Fruit fly (Drosophila melanogaster) whole organism, pupa: ENCODE data around the gene GluRS-m.

Source experiments
- CG4496 ChIP-seq: fragments of 200-800 bp; sonication (Bioruptor generic); IDR thresholded peaks from 3 replicates; pipeline ENCODE4 v1.3.6; 2022; ENCODE audit warnings: missing biosample characterization, missing genetic modification characterization
- gl ChIP-seq: fragments of 200-800 bp; sonication (Bioruptor generic); optimal IDR thresholded peaks from 2 replicates; lab custom pipeline; 2018; ENCODE audit warnings: missing biosample characterization, mild to moderate bottlenecking, missing genetic modification characterization

DNA sequence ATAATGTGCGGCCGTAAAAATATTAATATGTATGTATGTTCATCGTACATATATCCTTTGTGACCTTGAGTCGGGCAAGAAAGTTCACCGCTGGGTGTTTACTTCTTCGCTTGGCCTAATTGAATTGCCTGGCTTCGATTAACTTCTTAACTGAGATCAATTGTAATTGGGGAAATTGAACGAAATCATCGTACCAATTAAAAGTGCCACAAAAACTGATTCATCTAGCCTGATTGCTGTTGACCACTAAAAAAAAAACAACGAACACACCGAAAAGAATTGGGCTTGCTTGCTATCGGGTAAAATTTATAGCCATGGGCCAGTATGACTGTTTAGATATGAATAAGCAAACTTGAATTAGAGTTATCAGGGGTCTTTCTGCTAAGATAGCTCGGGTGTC, 14.7 kb downstream of the GluRS-m start:
- no peak for TF ChIP-seq CG4496 (GFP tag; lab: Robert Waterston, UW)
- TF ChIP-seq gl (tag; lab: Kevin White, UChicago), result no peak
